Fruit fly (Drosophila melanogaster) S2 (cell line): ENCODE data around the gene CG3434.
A peak's percentile ranks its signal among the peaks of the same experiment; 100 is the strongest.

Source experiments
- CG8478 ChIP-seq: fragments of >200 bp; optimal IDR thresholded peaks from 2 replicates; lab custom pipeline; 2018
- CTCF ChIP-seq, 2 experiments: fragments of >200 bp; optimal IDR thresholded peaks; 2 replicates each; lab custom pipeline; 2018

The CG3434 gene

DNA sequence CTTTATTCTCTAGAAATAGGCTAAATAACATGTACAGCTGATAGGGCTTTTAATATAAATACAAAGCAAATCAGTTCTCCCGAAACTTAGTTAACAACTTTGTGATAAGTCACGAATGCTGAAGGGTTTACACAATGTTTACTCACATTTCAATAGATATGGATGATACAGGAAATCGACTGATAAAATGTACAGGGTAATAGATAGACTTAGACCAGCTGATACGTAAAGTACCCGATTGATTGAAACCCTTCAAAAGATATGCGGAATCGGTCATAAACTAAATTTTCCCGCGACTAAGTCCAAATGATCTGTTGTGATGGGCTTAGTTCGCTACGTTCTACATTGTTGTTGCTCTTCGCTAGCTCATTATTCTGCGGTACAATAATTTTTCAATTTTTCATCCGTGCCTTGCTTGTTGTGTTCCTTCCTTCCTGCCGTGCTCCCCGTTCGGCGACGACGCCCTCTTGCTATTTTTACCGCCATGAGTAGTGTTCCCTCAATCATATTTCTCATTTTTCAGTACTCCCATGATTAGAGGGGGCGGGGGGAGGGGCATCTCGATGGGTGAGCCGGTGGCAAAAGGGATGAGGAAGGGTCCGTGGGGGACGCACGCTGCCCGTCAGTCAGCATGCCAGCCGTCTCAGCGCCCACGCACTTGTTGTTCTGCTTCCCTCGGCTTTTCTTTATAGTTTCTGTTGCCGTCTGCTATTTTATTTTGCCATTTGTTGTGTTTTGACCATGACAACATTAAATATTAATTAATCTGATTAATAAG is 27.6 kb downstream of the CG3434 start:
- no peak for TF ChIP-seq CTCF (optimal IDR thresholded peaks at IDR 0.05; lab: Kevin White, UChicago)
- TF ChIP-seq CG8478, result no peak

DNA sequence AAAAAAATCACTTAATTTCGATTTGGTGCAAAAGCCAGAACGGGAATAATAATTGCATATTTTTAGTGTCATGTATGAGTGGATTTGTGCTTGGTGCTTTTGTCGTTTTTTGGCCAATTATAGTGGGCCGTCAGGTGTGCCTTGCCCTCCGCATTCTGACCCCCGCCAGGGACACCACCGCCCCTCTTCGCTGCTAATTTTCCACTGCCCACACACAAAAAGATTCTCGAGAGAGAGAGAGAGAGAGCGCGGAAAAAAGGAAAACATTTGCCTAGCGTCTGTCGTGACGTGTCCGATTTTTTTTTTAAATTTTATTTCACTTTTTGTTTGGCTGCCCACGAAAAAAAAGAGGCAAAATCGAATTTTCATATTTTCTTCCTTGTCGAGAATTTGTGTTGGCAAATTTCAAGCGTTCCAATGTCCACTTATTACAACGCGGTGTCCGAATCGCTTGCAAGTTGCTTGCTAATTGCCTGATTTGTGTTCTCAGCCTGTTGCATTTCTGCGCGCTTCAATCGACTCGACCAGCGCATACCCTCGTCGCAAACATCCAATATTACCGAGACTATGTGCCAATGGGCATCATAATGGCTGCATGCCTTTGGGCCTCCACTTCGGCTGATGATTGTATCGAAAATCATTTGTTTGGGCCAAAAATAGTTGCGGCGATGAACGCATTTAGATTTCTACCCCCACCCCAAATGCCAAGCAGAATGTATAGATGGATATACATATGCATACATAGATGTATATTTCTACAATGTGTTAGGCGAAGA is 28.6 kb downstream of the CG3434 start:
- TF ChIP-seq CG8478 (no peak), CTCF (optimal IDR thresholded peaks at IDR 0.05; lab: Kevin White, UChicago) (no peak)

DNA sequence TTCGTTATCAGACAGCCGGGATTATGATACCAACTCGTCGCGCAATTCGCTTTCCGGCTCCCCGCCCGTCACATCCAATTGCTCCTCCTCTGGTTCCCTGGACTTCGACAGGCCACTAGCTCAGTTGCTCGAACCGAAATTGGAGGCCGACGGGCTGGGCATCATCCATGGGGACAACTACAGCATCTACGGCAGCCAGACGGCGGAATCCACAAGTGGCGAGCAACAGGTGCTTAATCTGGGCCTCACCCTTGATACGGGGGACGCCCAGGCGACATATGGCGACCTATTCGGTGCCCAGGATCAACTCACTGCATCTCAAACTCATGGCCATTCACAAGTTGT is 30.0 kb downstream of the CG3434 start:
- TF ChIP-seq CTCF (optimal IDR thresholded peaks at IDR 0.05; lab: Kevin White, UChicago) (no peak), CG8478 (no peak)

DNA sequence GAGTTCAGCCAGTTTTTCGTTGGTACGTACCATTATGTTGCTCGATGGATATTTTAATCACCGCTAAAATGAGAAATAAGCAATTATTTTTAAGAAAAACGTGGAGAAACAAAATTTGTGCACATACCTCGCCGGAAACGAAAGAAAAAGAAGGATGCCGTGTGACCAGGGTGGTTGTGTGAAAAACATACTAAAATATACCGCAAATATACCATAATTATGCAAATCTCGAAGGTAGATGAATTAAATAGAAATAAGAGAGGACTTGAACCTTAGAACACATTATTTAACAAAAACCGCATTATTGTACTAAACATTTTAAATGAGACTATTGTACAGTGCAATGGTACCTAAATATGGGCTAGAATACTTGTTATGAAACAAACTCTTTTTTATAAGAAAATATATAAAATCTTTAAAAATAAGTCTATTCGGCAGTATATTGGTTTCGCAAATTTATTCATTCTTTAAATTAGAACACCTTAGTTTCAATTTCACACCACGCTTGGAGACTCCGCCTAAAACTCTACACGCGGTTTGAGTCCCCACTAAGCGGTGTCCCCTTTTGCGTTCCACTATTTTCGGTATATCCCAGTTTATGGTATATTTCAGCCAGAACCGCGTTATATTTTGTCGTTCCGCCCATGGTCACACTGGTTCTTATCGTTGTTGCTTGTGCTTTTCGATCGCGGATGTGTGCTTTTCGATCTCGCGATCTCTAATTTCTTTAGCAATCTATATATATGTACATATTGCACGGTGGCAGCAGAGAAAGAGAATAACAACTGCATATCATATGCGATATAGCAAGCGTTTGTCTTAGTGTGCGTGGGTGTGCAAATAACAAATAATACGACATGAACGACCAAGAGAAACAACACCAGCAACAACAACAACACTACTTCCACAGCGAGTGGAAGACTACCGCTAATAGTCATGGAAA is 30.7 kb downstream of the CG3434 start, which contains the start of the genes RpS17 and MTF-1:
Gene RpS17 (minus strand): TSS at position 157 of the 943 bp plus-strand sequence.
Gene MTF-1 (plus strand): TSS at position 648 of the 943 bp plus-strand sequence.
- TF ChIP-seq CTCF (optimal IDR thresholded peaks at IDR 0.05; lab: Kevin White, UChicago), result peak; percentile 42 to 64
- TF ChIP-seq CG8478, result no peak

DNA sequence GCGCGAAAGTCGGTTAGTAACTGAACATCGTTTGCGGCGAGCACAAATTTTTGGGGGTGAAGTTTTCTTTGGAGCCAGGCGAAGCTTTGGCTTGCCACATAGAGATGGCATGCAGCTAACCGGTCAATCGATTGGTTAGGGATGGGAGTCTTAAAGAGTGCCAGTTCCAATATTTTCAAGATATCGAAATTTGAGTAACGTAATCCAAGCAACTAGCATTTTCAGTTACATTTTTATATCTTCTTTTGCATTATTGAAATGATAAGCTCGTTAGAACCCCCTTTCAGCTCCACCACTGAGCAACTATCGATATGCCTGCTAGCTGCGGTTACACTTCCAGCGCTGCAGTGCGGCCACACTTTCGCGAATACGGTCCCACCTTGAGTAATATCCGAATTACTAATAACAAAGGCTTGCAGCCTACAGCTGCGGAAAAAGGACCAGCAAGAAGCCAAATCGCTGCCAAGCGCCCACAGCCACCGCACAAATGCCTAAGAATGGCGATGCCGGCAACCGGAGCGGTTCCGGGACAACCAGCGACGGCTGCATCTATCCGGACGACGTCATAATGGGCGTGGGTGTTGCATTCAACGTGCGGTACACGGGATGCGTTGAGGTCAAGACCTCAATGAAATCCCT is 33.8 kb downstream of the CG3434 start, which contains the start of the genes Atat and Shc:
Gene Atat (minus strand): TSS at position 103 of the 639 bp plus-strand sequence.
Gene Shc (plus strand): TSS at position 355 of the 639 bp plus-strand sequence.
- peak; percentile 11 to 53 for TF ChIP-seq CTCF (optimal IDR thresholded peaks at IDR 0.05; lab: Kevin White, UChicago)
- TF ChIP-seq CG8478, result no peak

DNA sequence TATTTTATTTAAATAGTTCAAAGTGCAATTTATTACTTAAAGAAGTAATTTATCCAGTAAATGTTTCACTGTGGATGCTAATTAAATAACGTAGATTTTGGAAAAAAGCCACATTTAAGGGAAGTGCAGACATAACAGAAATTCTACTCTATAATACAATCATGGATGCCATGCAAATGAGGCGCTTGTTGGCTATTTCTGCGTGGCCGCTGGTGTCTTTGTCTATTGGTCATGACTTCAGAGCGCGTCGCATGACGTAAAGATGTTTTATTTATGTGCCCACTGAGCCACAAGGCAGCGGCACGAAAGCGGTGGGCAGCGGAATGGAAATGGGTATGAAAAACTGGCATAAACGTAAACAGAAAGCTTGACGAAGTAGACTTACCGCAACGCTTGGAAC is 34.8 kb downstream of the CG3434 start:
- TF ChIP-seq CTCF (optimal IDR thresholded peaks at IDR 0.05; lab: Kevin White, UChicago) (no peak), CG8478 (no peak)

DNA sequence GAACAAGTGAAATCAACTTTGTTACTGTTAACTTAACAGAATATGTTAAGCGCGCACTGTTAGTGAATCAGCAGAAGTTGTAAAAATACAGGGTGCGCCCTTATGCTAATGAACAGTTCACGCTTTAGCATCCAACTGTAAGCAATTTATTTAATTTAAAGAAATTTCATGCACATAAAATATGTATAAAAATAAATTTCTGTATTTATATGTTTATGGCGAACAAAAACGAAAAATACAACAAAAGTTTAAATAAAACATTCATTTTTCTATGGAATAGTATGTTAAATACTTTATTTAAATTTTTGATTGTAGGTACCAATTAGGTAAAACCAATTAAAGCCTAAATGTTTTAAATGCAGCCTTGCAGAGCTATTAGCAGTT is 36.1 kb downstream of the CG3434 start:
- TF ChIP-seq CG8478, result no peak

DNA sequence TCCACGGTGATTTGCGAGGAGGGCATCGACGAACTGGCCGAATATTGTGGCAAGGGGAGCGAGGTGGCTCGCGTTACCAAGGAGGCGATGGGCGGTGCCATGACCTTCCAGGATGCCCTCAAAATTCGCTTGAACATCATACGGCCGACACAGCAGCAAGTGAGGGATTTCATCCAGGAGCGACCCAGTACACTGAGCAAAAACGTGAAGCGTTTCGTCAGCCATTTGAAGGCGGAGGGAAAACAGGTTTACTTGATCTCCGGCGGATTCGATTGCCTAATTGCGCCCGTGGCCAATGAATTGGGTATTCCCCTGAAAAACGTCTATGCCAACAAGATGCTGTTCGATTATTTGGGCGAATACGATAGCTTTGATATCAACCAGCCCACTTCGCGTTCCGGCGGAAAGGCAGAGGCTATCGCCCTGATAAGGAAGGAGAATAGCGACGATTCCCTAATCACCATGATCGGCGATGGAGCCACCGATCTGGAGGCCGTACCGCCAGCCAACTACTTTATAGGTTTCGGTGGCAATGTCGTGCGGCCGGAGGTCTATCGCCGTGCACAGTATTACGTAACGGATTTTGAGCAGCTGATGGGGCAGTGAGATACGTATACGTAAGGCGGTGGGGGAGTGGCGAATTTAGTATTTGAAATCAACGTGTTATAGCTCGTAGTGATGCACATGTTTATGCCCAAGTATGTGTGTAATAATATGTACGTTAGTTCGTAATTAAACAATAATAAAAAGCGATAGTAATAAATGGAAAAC is 36.7 kb downstream of the CG3434 start:
- TF ChIP-seq CG8478 (no peak), CTCF (optimal IDR thresholded peaks at IDR 0.05; lab: Kevin White, UChicago) (no peak)

DNA sequence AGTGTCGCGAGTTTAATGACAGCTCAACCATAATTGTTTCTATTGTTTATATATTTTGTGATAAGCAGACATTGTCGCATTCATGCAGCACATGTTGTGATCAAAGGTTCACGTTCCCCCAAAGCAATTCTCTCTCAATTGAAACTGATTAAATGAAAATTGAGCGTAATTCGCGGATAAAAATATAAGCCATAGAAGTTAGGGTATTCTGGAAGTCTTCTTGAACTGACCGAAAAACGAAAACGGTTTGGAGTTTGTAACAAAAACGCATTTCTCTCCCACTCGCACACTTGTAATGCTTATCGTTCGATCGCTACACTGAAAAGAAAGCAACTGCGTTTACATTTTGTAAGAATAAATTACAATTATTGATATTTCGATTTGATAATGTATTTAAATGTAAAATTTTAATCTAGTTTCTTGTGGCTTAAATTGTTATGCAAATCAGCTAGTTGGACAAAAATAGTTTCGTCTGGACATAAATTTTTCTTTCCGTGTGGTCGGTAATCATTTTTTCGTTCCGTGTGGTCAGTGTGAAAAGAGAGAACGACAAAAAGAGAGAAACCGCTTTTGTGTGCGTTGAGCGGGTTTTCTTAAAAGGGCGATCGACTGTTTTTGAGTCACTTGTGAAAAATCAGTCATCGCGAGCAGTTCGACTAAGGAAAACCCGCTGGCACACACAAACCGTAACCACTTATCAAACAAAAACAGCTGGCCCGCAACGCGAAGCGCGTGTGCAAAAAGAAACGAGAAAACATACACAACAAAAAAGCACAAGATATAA is 37.8 kb downstream of the CG3434 start, which contains the start of gene aay:
Gene aay (plus strand): TSS at position 618 of the 784 bp plus-strand sequence.
- no peak for TF ChIP-seq CTCF (optimal IDR thresholded peaks at IDR 0.05; lab: Kevin White, UChicago)

DNA sequence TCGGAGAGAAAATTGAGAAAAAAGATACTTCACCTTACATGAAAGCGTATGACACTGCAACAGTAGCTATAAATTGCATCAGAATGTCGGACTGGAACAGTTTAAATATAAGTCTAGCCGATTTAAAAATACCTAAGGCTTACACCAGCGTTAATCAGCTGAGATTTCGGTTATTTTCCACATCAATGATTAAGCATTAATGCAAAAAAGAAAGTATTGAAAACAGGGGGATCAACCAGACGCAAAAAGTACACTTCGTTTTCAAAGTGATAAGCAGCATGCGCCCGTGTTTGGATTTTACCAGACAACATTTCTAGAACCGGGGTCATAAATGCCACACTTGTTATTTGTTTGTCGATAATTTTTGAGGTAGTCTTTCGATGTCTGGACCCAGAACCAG is 38.5 kb downstream of the CG3434 start:
- TF ChIP-seq CTCF (optimal IDR thresholded peaks at IDR 0.05; lab: Kevin White, UChicago) (no peak), CG8478 (no peak)

DNA sequence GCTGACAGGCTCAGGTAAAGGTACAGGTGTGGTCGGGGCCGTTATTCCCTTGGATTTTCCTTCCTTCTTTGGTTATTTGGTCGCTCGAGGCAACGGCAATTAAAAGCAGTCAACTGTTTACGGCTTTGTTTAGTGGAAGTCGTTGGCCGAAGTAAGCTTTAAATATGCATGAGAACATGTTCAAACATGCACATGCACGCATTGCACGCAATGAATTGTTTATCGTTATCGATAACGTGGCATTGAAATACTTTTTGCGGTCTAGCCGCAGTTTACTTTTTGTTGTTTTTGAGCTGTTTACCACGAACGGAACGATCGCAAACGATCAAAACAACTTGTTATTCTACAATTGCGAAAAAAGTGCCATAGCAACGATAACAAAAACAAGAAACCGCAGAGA is 39.0 kb downstream of the CG3434 start:
- TF ChIP-seq CG8478 (no peak), CTCF (optimal IDR thresholded peaks at IDR 0.05; lab: Kevin White, UChicago) (no peak)

DNA sequence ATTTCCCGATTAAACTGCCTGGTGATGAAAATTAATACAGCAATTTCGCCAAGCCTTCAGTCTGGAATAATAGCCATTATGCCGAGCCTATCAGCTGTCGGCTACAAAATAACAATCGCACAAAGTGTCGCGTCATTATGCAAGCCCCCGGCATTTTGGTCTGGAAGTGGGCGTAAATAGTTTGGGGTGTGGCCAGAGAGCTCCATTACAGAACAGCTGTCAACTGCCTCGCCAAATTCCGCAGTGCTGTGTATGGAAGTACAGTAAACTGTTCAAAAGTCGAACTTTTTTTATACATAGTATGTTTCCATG is 39.8 kb downstream of the CG3434 start:
- TF ChIP-seq CG8478, result no peak
- TF ChIP-seq CTCF (optimal IDR thresholded peaks at IDR 0.05; lab: Kevin White, UChicago), result no peak

DNA sequence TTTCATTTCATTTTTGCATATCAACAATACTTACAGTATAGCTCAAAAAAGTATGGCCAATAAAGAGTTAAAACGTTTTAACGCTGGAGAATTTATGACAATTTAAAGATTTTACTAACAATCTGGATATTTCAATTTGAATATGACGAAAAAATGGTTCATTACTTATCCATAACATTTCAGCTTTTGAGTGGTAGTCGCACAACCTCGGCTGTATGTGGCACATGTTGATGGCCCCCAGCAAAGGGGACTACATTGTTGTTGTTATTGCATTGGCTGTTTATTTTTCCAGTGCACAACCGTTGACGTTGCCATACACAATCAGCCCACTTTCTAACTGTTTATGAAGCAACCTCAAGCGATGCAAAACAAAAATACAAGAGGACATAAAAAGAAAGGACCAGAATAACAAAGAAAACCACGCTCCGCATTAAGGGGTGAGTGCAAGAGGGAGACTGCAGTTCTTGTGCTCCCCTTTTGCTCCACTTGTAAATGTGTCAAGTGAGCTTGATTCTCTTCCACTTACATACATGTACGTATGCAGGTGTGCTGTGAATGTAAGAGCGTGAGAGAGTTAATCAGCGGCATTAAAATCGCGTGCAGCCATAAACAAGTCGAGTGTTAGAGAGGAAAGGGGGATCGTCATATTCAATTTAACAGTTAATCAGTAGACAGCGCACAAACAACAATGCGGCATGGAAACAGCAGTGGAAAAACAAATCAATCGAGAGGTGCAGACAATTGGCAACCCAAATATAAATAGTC is 40.4 kb downstream of the CG3434 start:
- TF ChIP-seq CG8478 (no peak), CTCF (optimal IDR thresholded peaks at IDR 0.05; lab: Kevin White, UChicago) (no peak)
